Fruit fly (Drosophila melanogaster) whole organism, prepupa: ENCODE measurements around the gene Elo68beta.

Experiments used
- Blimp-1 ChIP-seq: fragments of 200-800 bp; sonication (Bioruptor generic); optimal IDR thresholded peaks from 3 replicates; lab custom pipeline; 2017; ENCODE audit warnings: missing biosample characterization, missing genetic modification characterization, mild to moderate bottlenecking, moderate library complexity, missing genetic modification reagents
- CG10631 ChIP-seq: fragments of 200-800 bp; sonication (Bioruptor generic); optimal IDR thresholded peaks from 2 replicates; lab custom pipeline; 2016; ENCODE audit warnings: missing biosample characterization, missing genetic modification characterization
- CG10669 ChIP-seq: fragments of 200-800 bp; sonication (Bioruptor generic); optimal IDR thresholded peaks from 3 replicates; lab custom pipeline; 2018; ENCODE audit warnings: missing biosample characterization, mild to moderate bottlenecking, missing genetic modification characterization, moderate library complexity
- CG11762 ChIP-seq: fragments of 200-800 bp; sonication (Bioruptor generic); optimal IDR thresholded peaks from 3 replicates; lab custom pipeline; 2016; ENCODE audit warnings: missing biosample characterization, missing genetic modification characterization; ENCODE audit not compliant: insufficient read depth
- CG11902 ChIP-seq: fragments of 200-800 bp; sonication (Bioruptor generic); optimal IDR thresholded peaks from 3 replicates; lab custom pipeline; 2016; ENCODE audit warnings: missing biosample characterization, missing genetic modification characterization
- CG15336 ChIP-seq: fragments of 200-800 bp; sonication (Bioruptor generic); IDR thresholded peaks from 2 replicates; pipeline ENCODE4 v1.3.6; 2022; ENCODE audit warnings: missing biosample characterization, missing genetic modification characterization
- CG1621 ChIP-seq: fragments of 200-800 bp; sonication (Bioruptor generic); optimal IDR thresholded peaks from 3 replicates; lab custom pipeline; 2018; ENCODE audit warnings: missing biosample characterization, mild to moderate bottlenecking, missing genetic modification characterization
- CG16779 ChIP-seq: fragments of 200-800 bp; sonication (Bioruptor generic); optimal IDR thresholded peaks from 3 replicates; lab custom pipeline; 2017; ENCODE audit warnings: missing biosample characterization, mild to moderate bottlenecking, missing genetic modification characterization
- CG3032 ChIP-seq: fragments of 200-800 bp; optimal IDR thresholded peaks from 2 replicates; lab custom pipeline; 2019; ENCODE audit warnings: missing biosample characterization, mild to moderate bottlenecking, missing genetic modification characterization, moderate library complexity
- CG32006 ChIP-seq: fragments of 200-800 bp; sonication (Bioruptor generic); optimal IDR thresholded peaks from 3 replicates; lab custom pipeline; 2017; ENCODE audit warnings: missing biosample characterization, mild to moderate bottlenecking, missing genetic modification characterization
- CG6163 ChIP-seq: fragments of 200-800 bp; sonication (Bioruptor generic); IDR thresholded peaks from 3 replicates; pipeline ENCODE4 v1.3.6; 2022; ENCODE audit warnings: missing biosample characterization, missing genetic modification characterization
- CG6276 ChIP-seq: fragments of 200-800 bp; sonication (Bioruptor generic); optimal IDR thresholded peaks from 2 replicates; lab custom pipeline; 2017; ENCODE audit warnings: missing biosample characterization, mild to moderate bottlenecking, missing genetic modification characterization
- CG6854 ChIP-seq: fragments of 200-800 bp; sonication (Bioruptor generic); optimal IDR thresholded peaks from 2 replicates; lab custom pipeline; 2017; ENCODE audit warnings: missing biosample characterization, mild to moderate bottlenecking, missing genetic modification characterization
- CG8319 ChIP-seq: fragments of 200-800 bp; sonication (Bioruptor generic); optimal IDR thresholded peaks from 3 replicates; lab custom pipeline; 2016; ENCODE audit warnings: missing biosample characterization, missing genetic modification characterization
- CG8632 ChIP-seq: fragments of 200-800 bp; sonication (Bioruptor generic); optimal IDR thresholded peaks from 3 replicates; lab custom pipeline; 2016; ENCODE audit warnings: missing biosample characterization, missing genetic modification characterization
- CG9139 ChIP-seq: fragments of 200-800 bp; sonication (Bioruptor generic); optimal IDR thresholded peaks from 3 replicates; lab custom pipeline; 2017; ENCODE audit warnings: missing biosample characterization, mild to moderate bottlenecking, missing genetic modification characterization
- Eip75B ChIP-seq: fragments of 200-800 bp; sonication (Bioruptor generic); optimal IDR thresholded peaks from 3 replicates; lab custom pipeline; 2016; ENCODE audit warnings: missing biosample characterization, missing genetic modification characterization
- Eip78C ChIP-seq: fragments of 200-800 bp; sonication (Bioruptor generic); peaks from one replicate; lab custom pipeline; 2016; ENCODE audit warnings: missing biosample characterization, missing genetic modification characterization
- Eip93F ChIP-seq: fragments of 200-800 bp; sonication (Bioruptor generic); optimal IDR thresholded peaks from 2 replicates; lab custom pipeline; 2016; ENCODE audit warnings: missing biosample characterization, mild to moderate bottlenecking, missing genetic modification characterization
- Ets21C ChIP-seq: fragments of 200-800 bp; sonication (Bioruptor generic); optimal IDR thresholded peaks from 3 replicates; lab custom pipeline; 2016; ENCODE audit warnings: missing biosample characterization, missing genetic modification characterization
- Ets96B ChIP-seq: fragments of 200-800 bp; optimal IDR thresholded peaks from 2 replicates; lab custom pipeline; 2019; ENCODE audit warnings: missing biosample characterization, mild to moderate bottlenecking, missing genetic modification characterization, moderate library complexity
- Gug ChIP-seq: fragments of 200-800 bp; sonication (Bioruptor generic); IDR thresholded peaks from 2 replicates; pipeline ENCODE4 v1.3.6; 2022; ENCODE audit warnings: missing biosample characterization, missing genetic modification characterization
- Hr38 ChIP-seq: sonication (Bioruptor generic); optimal IDR thresholded peaks from 2 replicates; lab custom pipeline; 2016; ENCODE audit warnings: missing biosample characterization, missing genetic modification characterization
- Hr4 ChIP-seq: fragments of 200-800 bp; sonication (Bioruptor generic); optimal IDR thresholded peaks from 3 replicates; lab custom pipeline; 2016; ENCODE audit warnings: missing biosample characterization, missing genetic modification characterization
- Lpt ChIP-seq: fragments of 200-800 bp; sonication (Bioruptor generic); optimal IDR thresholded peaks from 3 replicates; lab custom pipeline; 2016; ENCODE audit warnings: missing biosample characterization, missing genetic modification characterization
- Met ChIP-seq: fragments of 200-800 bp; sonication (Bioruptor generic); optimal IDR thresholded peaks from 3 replicates; lab custom pipeline; 2016; ENCODE audit warnings: missing biosample characterization, missing genetic modification characterization
- OdsH ChIP-seq: fragments of 200-800 bp; sonication (Bioruptor generic); optimal IDR thresholded peaks from 3 replicates; lab custom pipeline; 2016; ENCODE audit warnings: missing biosample characterization, missing genetic modification characterization
- Smox ChIP-seq: fragments of 200-800 bp; sonication (Bioruptor generic); optimal IDR thresholded peaks from 3 replicates; lab custom pipeline; 2016; ENCODE audit warnings: missing biosample characterization, missing genetic modification characterization
- Sox102F ChIP-seq: fragments of 200-800 bp; sonication (Bioruptor generic); optimal IDR thresholded peaks from 2 replicates; lab custom pipeline; 2016; ENCODE audit warnings: missing biosample characterization, mild to moderate bottlenecking, missing genetic modification characterization
- Sox15 ChIP-seq: fragments of 200-800 bp; sonication (Bioruptor generic); optimal IDR thresholded peaks from 3 replicates; lab custom pipeline; 2016; ENCODE audit warnings: missing biosample characterization, missing genetic modification characterization
- achi ChIP-seq: fragments of 200-800 bp; sonication (Bioruptor generic); optimal IDR thresholded peaks from 3 replicates; lab custom pipeline; 2016; ENCODE audit warnings: missing biosample characterization, missing genetic modification characterization
- acj6 ChIP-seq: fragments of 200-800 bp; sonication (Bioruptor generic); optimal IDR thresholded peaks from 3 replicates; lab custom pipeline; 2016; ENCODE audit warnings: missing biosample characterization, missing genetic modification characterization
- dsx ChIP-seq: fragments of 200-800 bp; optimal IDR thresholded peaks from 3 replicates; lab custom pipeline; 2019; ENCODE audit warnings: missing biosample characterization, mild to moderate bottlenecking, missing genetic modification characterization, moderate library complexity; ENCODE audit not compliant: poor library complexity, severe bottlenecking
- esn ChIP-seq: fragments of 200-800 bp; sonication (Bioruptor generic); optimal IDR thresholded peaks from 2 replicates; lab custom pipeline; 2016; ENCODE audit warnings: missing biosample characterization, mild to moderate bottlenecking, missing genetic modification characterization, moderate library complexity
- fd59A ChIP-seq: fragments of 200-800 bp; sonication (Bioruptor generic); optimal IDR thresholded peaks from 2 replicates; lab custom pipeline; 2017; ENCODE audit warnings: missing biosample characterization, mild to moderate bottlenecking, missing genetic modification characterization, missing genetic modification reagents
- fd85E ChIP-seq: fragments of 200-800 bp; sonication (Bioruptor generic); optimal IDR thresholded peaks from 3 replicates; lab custom pipeline; 2016; ENCODE audit warnings: missing biosample characterization, missing genetic modification characterization
- lz ChIP-seq: fragments of 200-800 bp; sonication (Bioruptor generic); optimal IDR thresholded peaks from 3 replicates; lab custom pipeline; 2016; ENCODE audit warnings: missing biosample characterization, missing genetic modification characterization
- net ChIP-seq: fragments of 200-800 bp; sonication (Bioruptor generic); optimal IDR thresholded peaks from 3 replicates; lab custom pipeline; 2016; ENCODE audit warnings: missing biosample characterization, missing genetic modification characterization
- pdm3 ChIP-seq: fragments of 200-800 bp; sonication (Bioruptor generic); optimal IDR thresholded peaks from 3 replicates; lab custom pipeline; 2016; ENCODE audit warnings: missing biosample characterization, missing genetic modification characterization
- spab ChIP-seq: fragments of 200-800 bp; sonication (Bioruptor generic); optimal IDR thresholded peaks from 2 replicates; lab custom pipeline; 2017; ENCODE audit warnings: missing biosample characterization, mild to moderate bottlenecking, missing genetic modification characterization, missing genetic modification reagents
- ss ChIP-seq, 2 experiments: fragments of 200-800 bp; sonication (Bioruptor generic); optimal IDR thresholded peaks; 2 replicates in 1 of 2; 3 replicates in 1 of 2; lab custom pipeline; 2017 to 2018; ENCODE audit warnings: mild to moderate bottlenecking in 2 of 2, missing biosample characterization in 2 of 2, missing genetic modification characterization in 2 of 2, moderate library complexity in 1 of 2
- svp ChIP-seq: fragments of 200-800 bp; sonication (Bioruptor generic); peaks from one replicate; lab custom pipeline; 2016; ENCODE audit warnings: missing biosample characterization, missing genetic modification characterization
- vri ChIP-seq: fragments of 200-800 bp; sonication (Bioruptor generic); optimal IDR thresholded peaks from 3 replicates; lab custom pipeline; 2016; ENCODE audit warnings: missing biosample characterization, mild to moderate bottlenecking, missing genetic modification characterization

The Elo68beta gene

dm6 chr3L:11096195-11096908, 5.1 kb downstream of the Elo68beta start, which contains the start of the genes CG46439, Iyd and CG33947 (continued):
- TF ChIP-seq pdm3 (GFP tag; lab: Kevin White, UChicago) = peak; percentile 36
- peak; percentile 40 for TF ChIP-seq Met (GFP tag; lab: Kevin White, UChicago)
- TF ChIP-seq Sox15 (GFP tag; lab: Kevin White, UChicago) = no peak
- TF ChIP-seq Sox102F (GFP tag; lab: Kevin White, UChicago) = peak; percentile 46
- no peak for TF ChIP-seq fd59A
- peak; percentile 22 for TF ChIP-seq acj6
- TF ChIP-seq CG9139 (GFP tag; lab: Kevin White, UChicago) = peak; percentile 80
- peak; percentile 30 for TF ChIP-seq OdsH (GFP tag; lab: Kevin White, UChicago)
- TF ChIP-seq Hr38 (GFP tag; lab: Kevin White, UChicago) = no peak
- peak; percentile 3 for TF ChIP-seq CG11762 (GFP tag; lab: Kevin White, UChicago)
- TF ChIP-seq CG16779 (tag; lab: Kevin White, UChicago) = peak; percentile 86
- TF ChIP-seq lz = peak; percentile 24
- no peak for TF ChIP-seq Ets21C (GFP tag; lab: Kevin White, UChicago)
- TF ChIP-seq Smox (GFP tag; lab: Kevin White, UChicago) = peak; percentile 46
- TF ChIP-seq dsx (GFP tag; lab: Kevin White, UChicago) = peak; percentile 30
- peak; percentile 71 for TF ChIP-seq Eip93F
- TF ChIP-seq vri (GFP tag; lab: Kevin White, UChicago) = peak; percentile 79
- TF ChIP-seq CG32006 = peak; percentile 55
- no peak for TF ChIP-seq CG10631 (GFP tag; lab: Kevin White, UChicago)
- peak; percentile 69 for TF ChIP-seq Lpt (GFP tag; lab: Kevin White, UChicago)
- peak; percentile 67 for TF ChIP-seq CG10669 (GFP tag; lab: Kevin White, UChicago)

DNA sequence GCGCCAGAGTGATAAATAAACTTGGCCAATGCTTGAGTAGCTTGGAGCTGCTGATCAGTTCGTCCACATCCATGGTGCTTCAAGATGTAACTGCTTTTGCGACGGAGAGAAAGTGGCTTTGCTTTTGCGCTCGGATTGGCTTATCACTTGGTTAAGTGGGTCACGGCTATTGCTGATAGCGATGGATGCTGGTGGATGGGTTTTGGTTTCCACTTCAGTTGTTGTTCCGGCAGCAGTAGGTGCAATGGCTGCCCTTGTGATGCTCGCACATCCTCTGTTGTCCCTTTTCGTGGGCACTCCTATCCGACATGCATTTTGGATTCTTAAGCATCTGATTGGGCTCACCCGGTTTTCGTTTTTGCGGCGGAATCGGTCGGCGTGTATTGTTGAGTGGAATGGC, 7.2 kb downstream of the Elo68beta start:
- TF ChIP-seq pdm3 (GFP tag; lab: Kevin White, UChicago) (no peak), CG3032 (tag; lab: Kevin White, UChicago) (no peak), ss (GFP tag; optimal IDR thresholded peaks at IDR 0.05; lab: Kevin White, UChicago) (no peak), svp (GFP tag; lab: Kevin White, UChicago) (peak; percentile 9), Eip78C (GFP tag; lab: Kevin White, UChicago) (peak; percentile 37), fd85E (GFP tag; lab: Kevin White, UChicago) (no peak), dsx (GFP tag; lab: Kevin White, UChicago) (no peak), CG6163 (GFP tag; lab: Robert Waterston, UW) (no peak)
- TF ChIP-seq, all 60 proteins: peak for 2

DNA sequence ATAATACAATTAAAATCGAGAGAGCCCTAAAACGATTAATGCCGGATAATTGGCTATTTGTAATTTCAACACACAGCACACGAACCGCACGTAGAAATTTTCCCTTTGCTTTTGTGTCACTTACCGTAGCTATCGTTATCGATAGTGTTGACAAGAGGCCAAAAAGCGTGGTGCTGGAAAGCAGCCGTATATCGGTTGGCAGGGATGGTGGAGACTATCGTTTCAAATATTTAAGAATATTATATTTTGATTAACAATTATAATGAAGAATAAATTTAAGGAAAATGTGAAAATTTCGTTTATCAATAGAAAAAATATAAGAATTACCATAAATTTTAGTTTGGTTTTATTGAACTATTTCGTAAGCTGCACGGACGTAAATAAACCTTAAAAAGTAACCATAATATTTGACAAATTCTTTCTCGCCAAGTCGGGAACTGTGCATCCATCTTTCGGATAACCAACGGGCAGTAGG, 8.4 kb downstream of the Elo68beta start, which contains the start of gene JIL-1:
TSS of gene JIL-1 (minus strand) at position 148 of the 475 bp plus-strand sequence.
- TF ChIP-seq Eip75B (GFP tag; lab: Kevin White, UChicago) = peak; percentile 41
- peak; percentile 34 for TF ChIP-seq Hr4 (GFP tag; lab: Kevin White, UChicago)
- TF ChIP-seq Lpt (GFP tag; lab: Kevin White, UChicago) = no peak
- peak; percentile 55 for TF ChIP-seq Smox (GFP tag; lab: Kevin White, UChicago)
- TF ChIP-seq CG11902 (GFP tag; lab: Kevin White, UChicago) = peak; percentile 32
- TF ChIP-seq Gug (GFP tag; lab: Robert Waterston, UW) = peak; percentile 42; the same call in 1 of the 2 replicates
- TF ChIP-seq spab = no peak
- TF ChIP-seq OdsH (GFP tag; lab: Kevin White, UChicago) = peak; percentile 49
- TF ChIP-seq Hr38 (GFP tag; lab: Kevin White, UChicago) = no peak
- peak; percentile 62 for TF ChIP-seq Sox102F (GFP tag; lab: Kevin White, UChicago)
- no peak for TF ChIP-seq CG1621 (tag; lab: Kevin White, UChicago)
- TF ChIP-seq CG8632 = peak; percentile 17
- peak; percentile 66 for TF ChIP-seq esn (GFP tag; lab: Kevin White, UChicago)
- TF ChIP-seq CG15336 (GFP tag; lab: Robert Waterston, UW) = peak; percentile 45; the same call in 1 of the 2 replicates
- TF ChIP-seq CG9139 (GFP tag; lab: Kevin White, UChicago) = no peak
- peak; percentile 41 for TF ChIP-seq achi (GFP tag; lab: Kevin White, UChicago)
- peak; percentile 33 for TF ChIP-seq net (GFP tag; lab: Kevin White, UChicago)
- TF ChIP-seq CG3032 (tag; lab: Kevin White, UChicago) = peak; percentile 48
- TF ChIP-seq CG8319 = no peak
- TF ChIP-seq Sox15 (GFP tag; lab: Kevin White, UChicago) = peak; percentile 23
- TF ChIP-seq Ets96B (tag; lab: Kevin White, UChicago) = peak; percentile 1
- TF ChIP-seq Ets21C (GFP tag; lab: Kevin White, UChicago) = peak; percentile 50
- no peak for TF ChIP-seq CG6276
- no peak for TF ChIP-seq Blimp-1
- TF ChIP-seq CG10631 (GFP tag; lab: Kevin White, UChicago) = peak; percentile 53
- TF ChIP-seq svp (GFP tag; lab: Kevin White, UChicago) = peak; percentile 76
- TF ChIP-seq CG11762 (GFP tag; lab: Kevin White, UChicago) = no peak
- no peak for TF ChIP-seq CG6854
- peak; percentile 25 for TF ChIP-seq CG10669 (GFP tag; lab: Kevin White, UChicago)
- TF ChIP-seq lz = peak; percentile 72
- TF ChIP-seq dsx (GFP tag; lab: Kevin White, UChicago) = peak; percentile 1
